Fruit fly (Drosophila melanogaster) whole organism, prepupa: Measurements from ENCODE around the gene CG8301.

ENCODE experiments used
- CG10631 ChIP-seq: fragments of 200-800 bp; sonication (Bioruptor generic); optimal IDR thresholded peaks from 2 replicates; lab custom pipeline; 2016; ENCODE audit warnings: missing biosample characterization, missing genetic modification characterization
- CG15336 ChIP-seq: fragments of 200-800 bp; sonication (Bioruptor generic); IDR thresholded peaks from 2 replicates; pipeline ENCODE4 v1.3.6; 2022; ENCODE audit warnings: missing biosample characterization, missing genetic modification characterization
- CG1621 ChIP-seq: fragments of 200-800 bp; sonication (Bioruptor generic); optimal IDR thresholded peaks from 3 replicates; lab custom pipeline; 2018; ENCODE audit warnings: missing biosample characterization, mild to moderate bottlenecking, missing genetic modification characterization
- CG3032 ChIP-seq: fragments of 200-800 bp; optimal IDR thresholded peaks from 2 replicates; lab custom pipeline; 2019; ENCODE audit warnings: missing biosample characterization, mild to moderate bottlenecking, missing genetic modification characterization, moderate library complexity
- CG31627 ChIP-seq: fragments of 200-800 bp; sonication (Bioruptor generic); optimal IDR thresholded peaks from 3 replicates; lab custom pipeline; 2016; ENCODE audit warnings: missing biosample characterization, missing genetic modification characterization
- CG32006 ChIP-seq: fragments of 200-800 bp; sonication (Bioruptor generic); optimal IDR thresholded peaks from 3 replicates; lab custom pipeline; 2017; ENCODE audit warnings: missing biosample characterization, mild to moderate bottlenecking, missing genetic modification characterization
- CG34406 ChIP-seq: fragments of 200-800 bp; sonication (Bioruptor generic); optimal IDR thresholded peaks from 3 replicates; lab custom pipeline; 2016; ENCODE audit warnings: missing biosample characterization, missing genetic modification characterization
- CG3919 ChIP-seq: fragments of 200-800 bp; sonication (Bioruptor generic); optimal IDR thresholded peaks from 3 replicates; lab custom pipeline; 2016; ENCODE audit warnings: missing biosample characterization, missing genetic modification characterization
- CG4318 ChIP-seq: fragments of 200-800 bp; sonication (Bioruptor generic); optimal IDR thresholded peaks from 3 replicates; lab custom pipeline; 2017; ENCODE audit warnings: missing biosample characterization, mild to moderate bottlenecking, missing genetic modification characterization
- CG6163 ChIP-seq: fragments of 200-800 bp; sonication (Bioruptor generic); IDR thresholded peaks from 3 replicates; pipeline ENCODE4 v1.3.6; 2022; ENCODE audit warnings: missing biosample characterization, missing genetic modification characterization
- CG6792 ChIP-seq: fragments of 200-800 bp; sonication (Bioruptor generic); optimal IDR thresholded peaks from 3 replicates; lab custom pipeline; 2016; ENCODE audit warnings: missing biosample characterization, missing genetic modification characterization
- CG8319 ChIP-seq: fragments of 200-800 bp; sonication (Bioruptor generic); optimal IDR thresholded peaks from 3 replicates; lab custom pipeline; 2016; ENCODE audit warnings: missing biosample characterization, missing genetic modification characterization
- Eip78C ChIP-seq: fragments of 200-800 bp; sonication (Bioruptor generic); peaks from one replicate; lab custom pipeline; 2016; ENCODE audit warnings: missing biosample characterization, missing genetic modification characterization
- Ets21C ChIP-seq: fragments of 200-800 bp; sonication (Bioruptor generic); optimal IDR thresholded peaks from 3 replicates; lab custom pipeline; 2016; ENCODE audit warnings: missing biosample characterization, missing genetic modification characterization
- Ets96B ChIP-seq: fragments of 200-800 bp; optimal IDR thresholded peaks from 2 replicates; lab custom pipeline; 2019; ENCODE audit warnings: missing biosample characterization, mild to moderate bottlenecking, missing genetic modification characterization, moderate library complexity
- Hr39 ChIP-seq: fragments of 200-800 bp; sonication (Bioruptor generic); optimal IDR thresholded peaks from 2 replicates; lab custom pipeline; 2016; ENCODE audit warnings: missing biosample characterization, missing genetic modification characterization
- Hr4 ChIP-seq: fragments of 200-800 bp; sonication (Bioruptor generic); optimal IDR thresholded peaks from 3 replicates; lab custom pipeline; 2016; ENCODE audit warnings: missing biosample characterization, missing genetic modification characterization
- Lpt ChIP-seq: fragments of 200-800 bp; sonication (Bioruptor generic); optimal IDR thresholded peaks from 3 replicates; lab custom pipeline; 2016; ENCODE audit warnings: missing biosample characterization, missing genetic modification characterization
- Smox ChIP-seq: fragments of 200-800 bp; sonication (Bioruptor generic); optimal IDR thresholded peaks from 3 replicates; lab custom pipeline; 2016; ENCODE audit warnings: missing biosample characterization, missing genetic modification characterization
- Sox14 ChIP-seq: fragments of 200-800 bp; sonication (Bioruptor generic); optimal IDR thresholded peaks from 3 replicates; lab custom pipeline; 2016; ENCODE audit warnings: missing biosample characterization, missing genetic modification characterization
- Sox15 ChIP-seq: fragments of 200-800 bp; sonication (Bioruptor generic); optimal IDR thresholded peaks from 3 replicates; lab custom pipeline; 2016; ENCODE audit warnings: missing biosample characterization, missing genetic modification characterization
- achi ChIP-seq: fragments of 200-800 bp; sonication (Bioruptor generic); optimal IDR thresholded peaks from 3 replicates; lab custom pipeline; 2016; ENCODE audit warnings: missing biosample characterization, missing genetic modification characterization
- acj6 ChIP-seq: fragments of 200-800 bp; sonication (Bioruptor generic); optimal IDR thresholded peaks from 3 replicates; lab custom pipeline; 2016; ENCODE audit warnings: missing biosample characterization, missing genetic modification characterization
- cyc ChIP-seq: fragments of 200-800 bp; sonication (Bioruptor generic); optimal IDR thresholded peaks from 3 replicates; lab custom pipeline; 2016; ENCODE audit warnings: missing biosample characterization, missing genetic modification characterization
- dac ChIP-seq: fragments of 200-800 bp; sonication (Bioruptor generic); optimal IDR thresholded peaks from 2 replicates; lab custom pipeline; 2017; ENCODE audit warnings: missing biosample characterization, mild to moderate bottlenecking, missing genetic modification characterization
- eg ChIP-seq: fragments of 200-800 bp; sonication (Bioruptor generic); IDR thresholded peaks from 3 replicates; pipeline ENCODE4 v1.3.6; 2022; ENCODE audit warnings: missing biosample characterization, missing genetic modification characterization
- esn ChIP-seq: fragments of 200-800 bp; sonication (Bioruptor generic); optimal IDR thresholded peaks from 2 replicates; lab custom pipeline; 2016; ENCODE audit warnings: missing biosample characterization, mild to moderate bottlenecking, missing genetic modification characterization, moderate library complexity
- fd59A ChIP-seq: fragments of 200-800 bp; sonication (Bioruptor generic); optimal IDR thresholded peaks from 2 replicates; lab custom pipeline; 2017; ENCODE audit warnings: missing biosample characterization, mild to moderate bottlenecking, missing genetic modification characterization, missing genetic modification reagents
- fkh ChIP-seq: fragments of 200-800 bp; sonication (Bioruptor generic); optimal IDR thresholded peaks from 3 replicates; lab custom pipeline; 2017; ENCODE audit warnings: missing biosample characterization, mild to moderate bottlenecking, missing genetic modification characterization, moderate library complexity
- lz ChIP-seq: fragments of 200-800 bp; sonication (Bioruptor generic); optimal IDR thresholded peaks from 3 replicates; lab custom pipeline; 2016; ENCODE audit warnings: missing biosample characterization, missing genetic modification characterization
- net ChIP-seq: fragments of 200-800 bp; sonication (Bioruptor generic); optimal IDR thresholded peaks from 3 replicates; lab custom pipeline; 2016; ENCODE audit warnings: missing biosample characterization, missing genetic modification characterization
- salr ChIP-seq, 2 experiments: fragments of 200-800 bp; sonication (Bioruptor generic); optimal IDR thresholded peaks; 3 replicates each; lab custom pipeline; 2016 to 2018; ENCODE audit warnings: missing biosample characterization in 2 of 2, missing genetic modification characterization in 2 of 2, mild to moderate bottlenecking in 1 of 2
- ss ChIP-seq, 2 experiments: fragments of 200-800 bp; sonication (Bioruptor generic); optimal IDR thresholded peaks; 2 replicates in 1 of 2; 3 replicates in 1 of 2; lab custom pipeline; 2017 to 2018; ENCODE audit warnings: mild to moderate bottlenecking in 2 of 2, missing biosample characterization in 2 of 2, missing genetic modification characterization in 2 of 2, moderate library complexity in 1 of 2
- svp ChIP-seq: fragments of 200-800 bp; sonication (Bioruptor generic); peaks from one replicate; lab custom pipeline; 2016; ENCODE audit warnings: missing biosample characterization, missing genetic modification characterization
- topi ChIP-seq: fragments of 200-800 bp; sonication (Bioruptor generic); optimal IDR thresholded peaks from 3 replicates; lab custom pipeline; 2016; ENCODE audit warnings: missing biosample characterization, missing genetic modification characterization
- vri ChIP-seq: fragments of 200-800 bp; sonication (Bioruptor generic); optimal IDR thresholded peaks from 3 replicates; lab custom pipeline; 2016; ENCODE audit warnings: missing biosample characterization, mild to moderate bottlenecking, missing genetic modification characterization

Gene CG8301

dm6 chr3R:9551013-9551658, 30.0 kb upstream of the CG8301 start (continued):
- no peak for TF ChIP-seq Hr39 (GFP tag; lab: Kevin White, UChicago)
- TF ChIP-seq fd59A = no peak
- TF ChIP-seq topi (GFP tag; lab: Kevin White, UChicago) = peak; percentile 23
- TF ChIP-seq svp = peak; percentile 98
- no peak for TF ChIP-seq Ets96B (tag; lab: Kevin White, UChicago)
- peak; percentile 45 to 49 for TF ChIP-seq salr (GFP tag; optimal IDR thresholded peaks at IDR 0.05; lab: Kevin White, UChicago)
- peak; percentile 31 for TF ChIP-seq esn (GFP tag; lab: Kevin White, UChicago)
- peak; percentile 56 for TF ChIP-seq net (GFP tag; lab: Kevin White, UChicago)
- TF ChIP-seq Eip78C = peak; percentile 79
- peak; percentile 42 for TF ChIP-seq CG32006 (GFP tag; lab: Kevin White, UChicago)
- peak; percentile 99 for TF ChIP-seq fkh (GFP tag; lab: Kevin White, UChicago)
- TF ChIP-seq CG15336 = no peak
- peak; percentile 44 for TF ChIP-seq achi (GFP tag; lab: Kevin White, UChicago)
- no peak for TF ChIP-seq dac (GFP tag; lab: Kevin White, UChicago)
- no peak for TF ChIP-seq Sox15 (GFP tag; lab: Kevin White, UChicago)
- TF ChIP-seq Hr4 = no peak
- TF ChIP-seq Smox (GFP tag; lab: Kevin White, UChicago) = no peak
- no peak for TF ChIP-seq CG8319 (GFP tag; lab: Kevin White, UChicago)
- no peak for TF ChIP-seq CG4318 (GFP tag; lab: Kevin White, UChicago)

- TF ChIP-seq CG6163 (no peak), CG3032 (tag; lab: Kevin White, UChicago) (no peak), vri (GFP tag; lab: Kevin White, UChicago) (peak; percentile 42), topi (GFP tag; lab: Kevin White, UChicago) (no peak), CG1621 (no peak), fkh (GFP tag; lab: Kevin White, UChicago) (peak; percentile 67), Sox14 (GFP tag; lab: Kevin White, UChicago) (peak; percentile 6)
Observed at dm6 chr3R:9551659-9552435, 29.3 kb upstream of the CG8301 start, which contains the start of the genes mura and RnpS1. Gene mura (minus strand): TSS chr3R:9551806. Gene RnpS1 (plus strand): TSS chr3R:9552034.

- TF ChIP-seq CG6792 (GFP tag; lab: Kevin White, UChicago) (peak; percentile 36), achi (GFP tag; lab: Kevin White, UChicago) (peak; percentile 40), topi (GFP tag; lab: Kevin White, UChicago) (peak; percentile 38), Eip78C (peak; percentile 84), Ets21C (GFP tag; lab: Kevin White, UChicago) (peak; percentile 30), lz (GFP tag; lab: Kevin White, UChicago) (peak; percentile 46), CG3919 (GFP tag; lab: Kevin White, UChicago) (peak; percentile 55), esn (GFP tag; lab: Kevin White, UChicago) (peak; percentile 67), svp (no peak), dac (GFP tag; lab: Kevin White, UChicago) (no peak), cyc (GFP tag; lab: Kevin White, UChicago) (peak; percentile 38), Sox14 (GFP tag; lab: Kevin White, UChicago) (peak; percentile 25), CG15336 (peak; percentile 15; the same call in 1 of the 2 replicates), Lpt (GFP tag; lab: Kevin White, UChicago) (no peak), vri (GFP tag; lab: Kevin White, UChicago) (peak; percentile 97), CG31627 (GFP tag; lab: Kevin White, UChicago) (peak; percentile 58), Hr39 (GFP tag; lab: Kevin White, UChicago) (peak; percentile 44), CG34406 (no peak), acj6 (GFP tag; lab: Kevin White, UChicago) (peak; percentile 39), ss (GFP tag; optimal IDR thresholded peaks at IDR 0.05; lab: Kevin White, UChicago) (no peak), fkh (GFP tag; lab: Kevin White, UChicago) (no peak), CG10631 (GFP tag; lab: Kevin White, UChicago) (peak; percentile 54), CG6163 (no peak), CG3032 (tag; lab: Kevin White, UChicago) (peak; percentile 27), eg (GFP tag; lab: Robert Waterston, UW) (peak; percentile 22; the same call in 1 of the 3 replicates)
Observed at dm6 chr3R:9555334-9555974, 25.7 kb upstream of the CG8301 start, which contains the start of the genes CG9386 and BckdhA. Gene CG9386 (minus strand): TSS chr3R:9555408. Gene BckdhA (plus strand): TSS chr3R:9555785.
